Worm (Caenorhabditis elegans): Measurements from ENCODE around the gene srh-113.

The srh-113 gene

ce11 chrV:17225389-17225788 lies 12.5 kb downstream of the srh-113 start, which contains the start of gene scl-25:
TSS of gene scl-25 (plus strand) at chrV:17225689.
- TF ChIP-seq ztf-29 (GFP tag; IDR thresholded peaks at IDR 0.05) (no peak), ref-1 (GFP tag; conservative IDR thresholded peaks at IDR 0.05) (no peak), klf-2 (GFP tag; conservative IDR thresholded peaks at IDR 0.05) (no peak), cog-1 (tag; optimal IDR thresholded peaks at IDR 0.05) (no peak), ztf-23 (GFP tag; IDR thresholded peaks at IDR 0.05) (no peak), T22C8.4 (GFP tag; IDR thresholded peaks at IDR 0.05) (no peak), med-1 (GFP tag; optimal IDR thresholded peaks at IDR 0.05; ENCODE audit: insufficient read depth) (no peak), tab-1 (GFP tag; IDR thresholded peaks at IDR 0.05) (no peak), flt-1 (GFP tag; IDR thresholded peaks at IDR 0.05) (no peak)

DNA sequence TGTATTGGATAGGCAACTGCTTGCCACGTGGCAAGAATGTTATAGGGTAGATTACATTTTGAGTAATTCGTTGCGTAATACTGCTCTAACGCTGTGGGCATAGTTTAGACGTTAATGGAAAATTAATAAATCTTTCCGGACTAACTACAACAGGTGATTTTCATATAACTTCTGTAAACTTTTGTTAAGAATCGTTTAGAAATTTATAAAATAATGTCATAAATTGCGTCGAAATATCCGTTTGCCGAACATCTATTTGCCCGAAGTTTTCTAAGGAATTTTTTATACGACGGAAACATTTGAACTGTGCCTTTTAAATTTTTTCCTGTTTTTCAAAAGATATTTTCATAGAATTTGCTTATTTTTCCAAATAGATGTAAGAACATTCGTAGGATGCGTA lies 13.3 kb downstream of the srh-113 start, which contains the start of gene srh-112:
Gene srh-112, minus strand, starts transcription at position 101 of the 400 bp plus-strand sequence.
- TF ChIP-seq med-1 (GFP tag; optimal IDR thresholded peaks at IDR 0.05; ENCODE audit: insufficient read depth): no peak
- no peak for TF ChIP-seq tab-1 (GFP tag; IDR thresholded peaks at IDR 0.05)
- TF ChIP-seq ztf-29 (GFP tag; IDR thresholded peaks at IDR 0.05): no peak
- TF ChIP-seq ref-1 (GFP tag; conservative IDR thresholded peaks at IDR 0.05): no peak
- TF ChIP-seq ztf-23 (GFP tag; IDR thresholded peaks at IDR 0.05): no peak
- TF ChIP-seq T22C8.4 (GFP tag; IDR thresholded peaks at IDR 0.05): no peak
- no peak for TF ChIP-seq flt-1 (GFP tag; IDR thresholded peaks at IDR 0.05)
- no peak for TF ChIP-seq cog-1 (tag; optimal IDR thresholded peaks at IDR 0.05)
- no peak for TF ChIP-seq klf-2 (GFP tag; conservative IDR thresholded peaks at IDR 0.05)

DNA sequence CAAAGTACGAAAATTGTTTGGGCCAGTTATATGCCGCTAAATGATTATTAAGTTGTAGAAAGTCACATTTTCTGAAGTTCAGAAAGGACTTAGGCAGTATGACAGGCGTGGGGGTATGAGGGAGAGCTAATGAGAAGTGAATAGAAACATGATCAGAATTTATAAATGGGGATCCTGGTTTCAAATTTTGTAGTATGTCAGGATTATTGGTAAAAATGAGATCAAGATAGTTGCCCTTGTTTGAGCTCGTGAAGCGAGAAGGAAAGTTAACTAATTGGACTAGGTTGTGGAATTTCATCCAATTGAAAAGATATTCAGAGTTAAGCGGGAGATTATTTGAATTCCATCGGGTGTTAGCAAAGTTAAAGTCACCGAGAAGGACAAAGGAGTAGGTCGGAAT lies 19.6 kb downstream of the srh-113 start:
- no peak for TF ChIP-seq ref-1 (GFP tag; conservative IDR thresholded peaks at IDR 0.05)
- TF ChIP-seq ztf-23 (GFP tag; IDR thresholded peaks at IDR 0.05): no peak
- TF ChIP-seq tab-1 (GFP tag; IDR thresholded peaks at IDR 0.05): no peak
- no peak for TF ChIP-seq med-1 (GFP tag; optimal IDR thresholded peaks at IDR 0.05; ENCODE audit: insufficient read depth)
- TF ChIP-seq klf-2 (GFP tag; conservative IDR thresholded peaks at IDR 0.05): no peak

ce11 chrV:17236345-17236744 lies 23.5 kb downstream of the srh-113 start, which contains the start of gene T19C9.10:
TSS of gene T19C9.10 (plus strand) at chrV:17236592.
- TF ChIP-seq tab-1 (GFP tag; IDR thresholded peaks at IDR 0.05) (no peak), cog-1 (tag; optimal IDR thresholded peaks at IDR 0.05) (no peak), med-1 (GFP tag; optimal IDR thresholded peaks at IDR 0.05; ENCODE audit: insufficient read depth) (no peak), klf-2 (GFP tag; conservative IDR thresholded peaks at IDR 0.05) (no peak), flt-1 (GFP tag; IDR thresholded peaks at IDR 0.05) (no peak), ref-1 (GFP tag; conservative IDR thresholded peaks at IDR 0.05) (no peak), ztf-29 (GFP tag; IDR thresholded peaks at IDR 0.05) (no peak), ztf-23 (GFP tag; IDR thresholded peaks at IDR 0.05) (no peak), T22C8.4 (GFP tag; IDR thresholded peaks at IDR 0.05) (no peak)

DNA sequence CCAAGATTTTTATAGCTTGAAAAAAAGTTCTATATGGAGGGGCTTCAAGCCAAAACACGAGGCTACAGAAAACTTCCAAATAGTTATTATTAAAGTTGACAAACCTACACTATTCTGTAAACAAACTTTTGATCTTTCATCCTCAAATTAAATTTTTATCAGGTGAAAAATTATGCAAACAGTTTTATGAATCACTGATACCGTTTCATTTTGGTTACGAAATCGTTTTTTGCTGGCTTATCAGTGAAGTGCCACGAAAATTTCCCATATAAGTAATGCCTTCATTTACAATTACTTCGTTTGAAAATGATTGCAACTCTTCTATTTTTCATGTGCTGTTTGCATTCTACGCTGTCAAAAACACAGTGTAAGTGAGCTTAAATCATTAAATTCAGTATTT lies 26.0 kb downstream of the srh-113 start, which contains the start of gene T19C9.8:
Gene T19C9.8, plus strand, starts transcription at position 299 of the 400 bp plus-strand sequence.
- TF ChIP-seq med-1 (GFP tag; optimal IDR thresholded peaks at IDR 0.05; ENCODE audit: insufficient read depth) (no peak), cog-1 (tag; optimal IDR thresholded peaks at IDR 0.05) (no peak), tab-1 (GFP tag; IDR thresholded peaks at IDR 0.05) (no peak), ztf-29 (GFP tag; IDR thresholded peaks at IDR 0.05) (no peak), klf-2 (GFP tag; conservative IDR thresholded peaks at IDR 0.05) (no peak), ref-1 (GFP tag; conservative IDR thresholded peaks at IDR 0.05) (no peak), ztf-23 (GFP tag; IDR thresholded peaks at IDR 0.05) (no peak), flt-1 (GFP tag; IDR thresholded peaks at IDR 0.05) (no peak), T22C8.4 (GFP tag; IDR thresholded peaks at IDR 0.05) (no peak)

DNA sequence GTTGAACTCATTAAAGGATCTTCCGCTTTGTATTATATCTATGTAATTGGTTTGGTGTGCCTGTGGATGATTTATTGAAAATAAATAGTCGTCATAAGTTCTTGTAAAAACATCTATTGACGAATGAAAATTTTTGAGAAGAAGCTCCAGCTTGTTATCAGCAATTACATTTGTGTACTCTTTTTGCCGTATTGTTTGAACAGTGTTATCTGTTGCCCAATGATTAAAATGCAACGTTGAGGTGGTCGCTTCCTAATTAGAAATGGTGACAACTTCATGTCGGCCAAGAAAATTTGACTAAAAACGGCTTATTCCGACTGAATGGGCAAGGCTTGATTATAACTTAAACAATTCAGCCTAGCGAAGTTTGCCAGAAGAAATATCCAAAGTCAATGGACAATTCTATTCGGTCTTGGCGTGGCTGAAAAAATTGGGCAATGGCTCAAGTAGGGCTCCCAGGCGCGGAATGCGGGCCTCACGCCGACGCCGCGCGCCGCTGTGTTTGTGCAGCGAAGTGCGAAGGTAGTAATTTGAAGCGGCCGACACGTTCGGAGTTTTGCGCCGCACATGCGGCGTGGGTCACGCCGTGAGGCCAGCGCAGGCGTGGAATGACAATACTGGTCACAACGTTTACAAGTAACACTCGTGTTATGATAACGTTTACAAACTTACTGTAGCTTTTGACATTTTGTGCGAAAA lies 27.9 kb downstream of the srh-113 start:
- TF ChIP-seq ztf-29 (GFP tag; IDR thresholded peaks at IDR 0.05): no peak
- TF ChIP-seq med-1 (GFP tag; optimal IDR thresholded peaks at IDR 0.05; ENCODE audit: insufficient read depth): no peak
- TF ChIP-seq tab-1 (GFP tag; IDR thresholded peaks at IDR 0.05): no peak
- no peak for TF ChIP-seq T22C8.4 (GFP tag; IDR thresholded peaks at IDR 0.05)
- TF ChIP-seq ztf-23 (GFP tag; IDR thresholded peaks at IDR 0.05): no peak
- no peak for TF ChIP-seq ref-1 (GFP tag; conservative IDR thresholded peaks at IDR 0.05)
- no peak for TF ChIP-seq flt-1 (GFP tag; IDR thresholded peaks at IDR 0.05)
- TF ChIP-seq cog-1 (tag; optimal IDR thresholded peaks at IDR 0.05): no peak
- TF ChIP-seq klf-2 (GFP tag; conservative IDR thresholded peaks at IDR 0.05): no peak

- TF ChIP-seq cog-1 (tag; optimal IDR thresholded peaks at IDR 0.05): no peak
- TF ChIP-seq ztf-23 (GFP tag; IDR thresholded peaks at IDR 0.05): no peak
Observed at ce11 chrV:17241278-17241661, 28.4 kb downstream of the srh-113 start.

- TF ChIP-seq ztf-23 (GFP tag; IDR thresholded peaks at IDR 0.05) (no peak), med-1 (GFP tag; optimal IDR thresholded peaks at IDR 0.05; ENCODE audit: insufficient read depth) (no peak), ref-1 (GFP tag; conservative IDR thresholded peaks at IDR 0.05) (no peak), cog-1 (tag; optimal IDR thresholded peaks at IDR 0.05) (no peak)
Observed at ce11 chrV:17242552-17242951, 29.7 kb downstream of the srh-113 start, which contains the start of gene Y68A4B.3. TSS of gene Y68A4B.3 (minus strand) at chrV:17242652.

DNA sequence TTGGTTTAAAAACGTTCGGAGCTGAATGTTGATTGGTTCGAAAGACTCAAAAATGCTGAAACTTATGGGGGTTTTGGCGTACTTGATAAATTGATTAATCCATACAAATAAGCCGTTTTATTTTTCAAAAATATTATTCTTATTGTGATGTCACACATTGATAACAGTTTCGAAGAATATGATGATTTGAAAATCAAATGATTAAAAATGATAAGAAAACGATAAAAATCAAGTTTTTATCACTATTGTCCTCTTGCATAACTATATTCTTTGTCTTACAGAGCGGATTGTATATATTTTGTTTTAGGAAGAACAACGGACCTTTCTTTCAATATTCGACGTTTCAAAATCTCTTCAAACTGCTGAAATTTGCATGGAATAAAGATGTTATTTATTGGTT lies 30.2 kb downstream of the srh-113 start:
- TF ChIP-seq ref-1 (GFP tag; conservative IDR thresholded peaks at IDR 0.05): no peak
- no peak for TF ChIP-seq med-1 (GFP tag; optimal IDR thresholded peaks at IDR 0.05; ENCODE audit: insufficient read depth)
- TF ChIP-seq ztf-29 (GFP tag; IDR thresholded peaks at IDR 0.05): no peak
- no peak for TF ChIP-seq T22C8.4 (GFP tag; IDR thresholded peaks at IDR 0.05)
- no peak for TF ChIP-seq cog-1 (tag; optimal IDR thresholded peaks at IDR 0.05)
- TF ChIP-seq ztf-23 (GFP tag; IDR thresholded peaks at IDR 0.05): no peak
- TF ChIP-seq klf-2 (GFP tag; conservative IDR thresholded peaks at IDR 0.05): no peak
- TF ChIP-seq flt-1 (GFP tag; IDR thresholded peaks at IDR 0.05): no peak

- no peak for TF ChIP-seq flt-1 (GFP tag; IDR thresholded peaks at IDR 0.05)
- no peak for TF ChIP-seq tab-1 (GFP tag; IDR thresholded peaks at IDR 0.05)
- TF ChIP-seq ztf-29 (GFP tag; IDR thresholded peaks at IDR 0.05): no peak
- TF ChIP-seq med-1 (GFP tag; optimal IDR thresholded peaks at IDR 0.05; ENCODE audit: insufficient read depth): no peak
- no peak for TF ChIP-seq cog-1 (tag; optimal IDR thresholded peaks at IDR 0.05)
- TF ChIP-seq klf-2 (GFP tag; conservative IDR thresholded peaks at IDR 0.05): no peak
- no peak for TF ChIP-seq T22C8.4 (GFP tag; IDR thresholded peaks at IDR 0.05)
- no peak for TF ChIP-seq ref-1 (GFP tag; conservative IDR thresholded peaks at IDR 0.05)
- TF ChIP-seq ztf-23 (GFP tag; IDR thresholded peaks at IDR 0.05): no peak
Observed at ce11 chrV:17245406-17245805, 32.6 kb downstream of the srh-113 start, which contains the start of gene clec-242. TSS of gene clec-242 (minus strand) at chrV:17245506.
